Worm (Caenorhabditis elegans) whole organism, late embryonic: ENCODE data around the gene C50F4.16.
A peak's percentile ranks its signal among the peaks of the same experiment; 100 is the strongest.

ENCODE experiments used
- C08G9.2 ChIP-seq: sonication (generic microtip); optimal IDR thresholded peaks from 2 replicates; lab custom pipeline; 2016; ENCODE audit warnings: mild to moderate bottlenecking, missing genetic modification characterization, moderate library complexity, missing compliant biosample characterization
- F13H6.1 ChIP-seq: sonication (generic microtip); optimal IDR thresholded peaks from 2 replicates; lab custom pipeline; 2016; ENCODE audit warnings: missing genetic modification characterization, missing compliant biosample characterization
- K02D7.2 ChIP-seq: sonication (generic microtip); optimal IDR thresholded peaks from 2 replicates; lab custom pipeline; 2017; ENCODE audit warnings: mild to moderate bottlenecking, missing genetic modification characterization, missing compliant biosample characterization
- K09A11.1 ChIP-seq: sonication (generic microtip); optimal IDR thresholded peaks from 2 replicates; lab custom pipeline; 2017; ENCODE audit warnings: antibody characterized with exemption, mild to moderate bottlenecking, missing genetic modification characterization, missing compliant biosample characterization; ENCODE audit not compliant: insufficient read depth
- ama-1 ChIP-seq: fragments of 150-350 bp; optimal IDR thresholded peaks from 2 replicates; lab custom pipeline; 2014
- ceh-14 ChIP-seq: sonication (generic microtip); optimal IDR thresholded peaks from 2 replicates; lab custom pipeline; 2016; ENCODE audit warnings: missing genotype, missing genetic modification characterization, missing compliant biosample characterization
- ceh-18 ChIP-seq: sonication (generic microtip); optimal IDR thresholded peaks from 2 replicates; lab custom pipeline; 2016; ENCODE audit warnings: missing genetic modification characterization, missing compliant biosample characterization
- ceh-19 ChIP-seq: fragments of 200-800 bp; sonication (Bioruptor generic); optimal IDR thresholded peaks from 2 replicates; lab custom pipeline; 2018; ENCODE audit warnings: mild to moderate bottlenecking, missing genetic modification characterization, missing compliant biosample characterization
- ceh-22 ChIP-seq: sonication (generic microtip); optimal IDR thresholded peaks from 2 replicates; lab custom pipeline; 2017; ENCODE audit warnings: missing biosample characterization, missing genetic modification characterization
- ceh-30 ChIP-seq: fragments of 150-350 bp; optimal IDR thresholded peaks from 2 replicates; lab custom pipeline; 2014; ENCODE audit warnings: missing biosample characterization, missing genetic modification characterization
- ceh-31 ChIP-seq: sonication (generic microtip); optimal IDR thresholded peaks from 2 replicates; lab custom pipeline; 2016; ENCODE audit warnings: missing genetic modification characterization, missing compliant biosample characterization
- ceh-34 ChIP-seq: sonication (generic microtip); optimal IDR thresholded peaks from 2 replicates; lab custom pipeline; 2016; ENCODE audit warnings: mild to moderate bottlenecking, missing genetic modification characterization, missing compliant biosample characterization
- ceh-45 ChIP-seq: fragments of 200-800 bp; sonication (Bioruptor generic); IDR thresholded peaks from 2 replicates; pipeline ENCODE4 v1.3.6; 2022; ENCODE audit warnings: missing genetic modification reagents, missing genetic modification characterization, missing compliant biosample characterization
- ceh-48 ChIP-seq: sonication (generic microtip); optimal IDR thresholded peaks from 2 replicates; lab custom pipeline; 2016; ENCODE audit warnings: missing genetic modification characterization, inconsistent platforms, missing compliant biosample characterization
- ceh-9 ChIP-seq: sonication (generic microtip); optimal IDR thresholded peaks from 2 replicates; lab custom pipeline; 2016; ENCODE audit warnings: mild to moderate bottlenecking, missing genetic modification characterization, inconsistent platforms, missing compliant biosample characterization
- che-1 ChIP-seq: sonication (generic microtip); optimal IDR thresholded peaks from 2 replicates; lab custom pipeline; 2016; ENCODE audit warnings: mild to moderate bottlenecking, missing genetic modification characterization, missing compliant biosample characterization
- dmd-4 ChIP-seq: sonication (generic microtip); optimal IDR thresholded peaks from 2 replicates; lab custom pipeline; 2016; ENCODE audit warnings: borderline replicate concordance, missing genetic modification characterization, missing compliant biosample characterization
- dve-1 ChIP-seq: sonication (generic microtip); optimal IDR thresholded peaks from 2 replicates; lab custom pipeline; 2017; ENCODE audit warnings: antibody characterized with exemption, mild to moderate bottlenecking, missing genetic modification characterization, missing compliant biosample characterization
- elt-2 ChIP-seq: sonication (generic microtip); optimal IDR thresholded peaks from 2 replicates; lab custom pipeline; 2016; ENCODE audit warnings: missing genetic modification reagents, missing genetic modification characterization, missing compliant biosample characterization
- ets-4 ChIP-seq: sonication (generic microtip); optimal IDR thresholded peaks from 2 replicates; lab custom pipeline; 2016; ENCODE audit warnings: missing genetic modification characterization, missing compliant biosample characterization
- eyg-1 ChIP-seq: sonication (generic microtip); optimal IDR thresholded peaks from 2 replicates; lab custom pipeline; 2016; ENCODE audit warnings: missing genotype, missing genetic modification characterization, missing compliant biosample characterization
- fkh-10 ChIP-seq: fragments of 150-350 bp; optimal IDR thresholded peaks from 2 replicates; lab custom pipeline; 2014; ENCODE audit warnings: missing biosample characterization, missing genetic modification reagents, missing genetic modification characterization
- fkh-6 ChIP-seq: sonication (generic microtip); optimal IDR thresholded peaks from 2 replicates; lab custom pipeline; 2016; ENCODE audit warnings: missing genetic modification characterization, missing compliant biosample characterization
- gmeb-2 ChIP-seq: sonication (generic microtip); optimal IDR thresholded peaks from 2 replicates; lab custom pipeline; 2016; ENCODE audit warnings: missing genetic modification characterization, inconsistent platforms, missing compliant biosample characterization
- hlh-30 ChIP-seq: sonication (generic microtip); optimal IDR thresholded peaks from 2 replicates; lab custom pipeline; 2017; ENCODE audit warnings: antibody characterized with exemption, missing genetic modification characterization, missing compliant biosample characterization; ENCODE audit not compliant: insufficient read depth
- hlh-8 ChIP-seq: sonication (generic microtip); optimal IDR thresholded peaks from 2 replicates; lab custom pipeline; 2016; ENCODE audit warnings: missing genotype, missing genetic modification characterization, missing compliant biosample characterization
- lin-11 ChIP-seq: fragments of 200-800 bp; sonication (Bioruptor generic); optimal IDR thresholded peaks from 2 replicates; lab custom pipeline; 2018; ENCODE audit warnings: mild to moderate bottlenecking, missing genetic modification characterization, missing compliant biosample characterization
- mec-3 ChIP-seq: sonication (generic microtip); optimal IDR thresholded peaks from 2 replicates; lab custom pipeline; 2016; ENCODE audit warnings: borderline replicate concordance, missing genetic modification characterization, missing compliant biosample characterization
- nfya-1 ChIP-seq: sonication (generic microtip); optimal IDR thresholded peaks from 2 replicates; lab custom pipeline; 2017; ENCODE audit warnings: missing genetic modification characterization, mild to moderate bottlenecking, missing compliant biosample characterization, antibody characterized with exemption, moderate library complexity
- odd-2 ChIP-seq: sonication (generic microtip); optimal IDR thresholded peaks from 2 replicates; lab custom pipeline; 2017; ENCODE audit warnings: antibody characterized with exemption, mild to moderate bottlenecking, missing genetic modification characterization, missing compliant biosample characterization
- pat-9 ChIP-seq: fragments of 200-800 bp; sonication (Bioruptor generic); optimal IDR thresholded peaks from 2 replicates; lab custom pipeline; 2018; ENCODE audit warnings: mild to moderate bottlenecking, missing genetic modification characterization, moderate library complexity, missing compliant biosample characterization
- pax-1 ChIP-seq: fragments of 150-350 bp; optimal IDR thresholded peaks from 2 replicates; lab custom pipeline; 2014; ENCODE audit warnings: missing biosample characterization, missing genetic modification characterization
- pha-2 ChIP-seq: sonication (generic microtip); optimal IDR thresholded peaks from 2 replicates; lab custom pipeline; 2017; ENCODE audit warnings: mild to moderate bottlenecking, missing genetic modification characterization, missing compliant biosample characterization
- ref-2 ChIP-seq: sonication (generic microtip); optimal IDR thresholded peaks from 2 replicates; lab custom pipeline; 2016; ENCODE audit warnings: missing genetic modification characterization, missing compliant biosample characterization
- rnt-1 ChIP-seq: sonication (generic microtip); optimal IDR thresholded peaks from 2 replicates; lab custom pipeline; 2016; ENCODE audit warnings: missing genetic modification characterization, missing compliant biosample characterization
- sdc-2 ChIP-seq: sonication (generic microtip); optimal IDR thresholded peaks from 2 replicates; lab custom pipeline; 2016; ENCODE audit warnings: missing genotype, missing genetic modification characterization, missing compliant biosample characterization
- sox-2 ChIP-seq: fragments of 200-800 bp; sonication (Bioruptor generic); IDR thresholded peaks from 2 replicates; pipeline ENCODE4 v1.3.6; 2022; ENCODE audit warnings: missing genetic modification reagents, missing genetic modification characterization, missing compliant biosample characterization
- sox-4 ChIP-seq: sonication (generic microtip); optimal IDR thresholded peaks from 2 replicates; lab custom pipeline; 2017; ENCODE audit warnings: mild to moderate bottlenecking, missing genetic modification characterization, inconsistent platforms, missing compliant biosample characterization
- syd-9 ChIP-seq: sonication (generic microtip); optimal IDR thresholded peaks from 2 replicates; lab custom pipeline; 2016; ENCODE audit warnings: mild to moderate bottlenecking, missing genetic modification characterization, moderate library complexity, missing compliant biosample characterization
- tbx-2 ChIP-seq: sonication (generic microtip); optimal IDR thresholded peaks from 2 replicates; lab custom pipeline; 2016; ENCODE audit warnings: missing genetic modification characterization, missing compliant biosample characterization
- tbx-7 ChIP-seq: sonication (generic microtip); optimal IDR thresholded peaks from 2 replicates; lab custom pipeline; 2016; ENCODE audit warnings: missing genotype, missing genetic modification characterization, missing compliant biosample characterization
- ttx-3 ChIP-seq: sonication (generic microtip); optimal IDR thresholded peaks from 2 replicates; lab custom pipeline; 2016; ENCODE audit warnings: missing genetic modification reagents, missing genetic modification characterization, missing compliant biosample characterization
- unc-3 ChIP-seq, 2 experiments: fragments of 200-800 bp in 1 of 2; sonication (Bioruptor generic) in 1 of 2; sonication (generic microtip) in 1 of 2; conservative IDR thresholded peaks in 1 of 2; optimal IDR thresholded peaks in 1 of 2; 2 replicates each; pipeline versions ENCODE4 v1.3.6 to Lab custom; 2016 to 2022; ENCODE audit warnings: missing compliant biosample characterization in 2 of 2, missing genetic modification characterization in 2 of 2, missing genetic modification reagents in 1 of 2
- unc-55 ChIP-seq: sonication (generic microtip); optimal IDR thresholded peaks from 2 replicates; lab custom pipeline; 2017; ENCODE audit warnings: missing biosample characterization, missing genetic modification reagents, missing genetic modification characterization
- unc-86 ChIP-seq: sonication (generic microtip); optimal IDR thresholded peaks from 2 replicates; lab custom pipeline; 2016; ENCODE audit warnings: missing genetic modification characterization, missing compliant biosample characterization
- ztf-16 ChIP-seq: sonication (generic microtip); optimal IDR thresholded peaks from 2 replicates; lab custom pipeline; 2017; ENCODE audit warnings: missing genetic modification characterization, missing compliant biosample characterization

Gene C50F4.16

ce11 chrV:9546042-9546581 is 4.7 kb upstream of the C50F4.16 start, which contains the start of gene C50F4.6:
Gene C50F4.6 (plus strand): TSS chrV:9546092.
- TF ChIP-seq ceh-31 (tag; lab: Kevin White, UChicago) (no peak), nfya-1 (tag; lab: Kevin White, UChicago) (peak; percentile 22), sox-2 (GFP tag; lab: Robert Waterston, UW) (no peak), dmd-4 (tag; lab: Kevin White, UChicago) (no peak), ets-4 (tag; lab: Kevin White, UChicago) (no peak)

- TF ChIP-seq dve-1 (tag; lab: Kevin White, UChicago) (peak; percentile 6), syd-9 (no peak), mec-3 (tag; lab: Kevin White, UChicago) (no peak), ceh-31 (tag; lab: Kevin White, UChicago) (peak; percentile 11), rnt-1 (tag; lab: Kevin White, UChicago) (peak; percentile 11), ama-1 (no peak), nfya-1 (tag; lab: Kevin White, UChicago) (peak; percentile 39), ceh-48 (tag; lab: Kevin White, UChicago) (peak; percentile 56)
Measured at ce11 chrV:9545238-9545709, 3.9 kb upstream of the C50F4.16 start, which contains the start of the genes his-35 and his-41. Gene his-35 (minus strand): TSS chrV:9545288. Gene his-41 (plus strand): TSS chrV:9545536.

- TF ChIP-seq odd-2 (no peak), unc-3 (GFP tag; conservative IDR thresholded peaks at IDR 0.05; lab: Robert Waterston, UW) (0 out of 2 replicates have a peak, but pooled peaks have one; percentile 6), unc-3 (tag; optimal IDR thresholded peaks at IDR 0.05; lab: Kevin White, UChicago) (no peak), ceh-30 (no peak), ceh-9 (tag; lab: Kevin White, UChicago) (no peak), ceh-14 (tag; lab: Kevin White, UChicago) (peak; percentile 50), sdc-2 (tag; lab: Kevin White, UChicago) (no peak), elt-2 (tag; lab: Kevin White, UChicago) (peak; percentile 50), lin-11 (tag; lab: Kevin White, UChicago) (no peak), hlh-30 (tag; lab: Kevin White, UChicago) (no peak), K09A11.1 (tag; lab: Kevin White, UChicago) (peak; percentile 62), ama-1 (no peak), dve-1 (tag; lab: Kevin White, UChicago) (no peak), ceh-45 (no peak), ztf-16 (tag; lab: Kevin White, UChicago) (no peak), fkh-10 (GFP tag; lab: Kevin White, UChicago) (no peak), ceh-31 (tag; lab: Kevin White, UChicago) (peak; percentile 42), eyg-1 (no peak), che-1 (tag; lab: Kevin White, UChicago) (peak; percentile 2), ceh-18 (tag; lab: Kevin White, UChicago) (peak; percentile 31), C08G9.2 (tag; lab: Kevin White, UChicago) (no peak), pha-2 (tag; lab: Kevin White, UChicago) (no peak), unc-55 (GFP tag; lab: Kevin White, UChicago) (no peak), tbx-2 (tag; lab: Kevin White, UChicago) (peak; percentile 73), K02D7.2 (tag; lab: Kevin White, UChicago) (peak; percentile 16), ceh-34 (peak; percentile 14), hlh-8 (tag; lab: Kevin White, UChicago) (no peak), gmeb-2 (tag; lab: Kevin White, UChicago) (no peak), pax-1 (peak; percentile 21), ceh-19 (GFP tag; lab: Kevin White, UChicago) (no peak), ets-4 (tag; lab: Kevin White, UChicago) (no peak), F13H6.1 (tag; lab: Kevin White, UChicago) (no peak), sox-4 (tag; lab: Kevin White, UChicago) (peak; percentile 22), ttx-3 (no peak), tbx-7 (tag; lab: Kevin White, UChicago) (no peak), ref-2 (tag; lab: Kevin White, UChicago) (peak; percentile 7), ceh-22 (tag; lab: Kevin White, UChicago) (no peak), pat-9 (peak; percentile 31), unc-86 (tag; lab: Kevin White, UChicago) (peak; percentile 25), fkh-6 (tag; lab: Kevin White, UChicago) (no peak)
Measured at ce11 chrV:9544176-9544632, 2.8 kb upstream of the C50F4.16 start, which contains the start of gene mdf-1. Gene mdf-1 (minus strand): TSS chrV:9544226.
